Worm (Caenorhabditis elegans): Measurements from ENCODE around the gene fbxb-114.

The fbxb-114 gene

ce11 chrX:16930663-16931097 lies 9.0 kb downstream of the fbxb-114 start (continued):
- TF ChIP-seq F55B11.4 (tag; optimal IDR thresholded peaks at IDR 0.05; ENCODE audit: borderline replicate concordance, insufficient read depth) (no peak), tbx-9 (tag; optimal IDR thresholded peaks at IDR 0.05; ENCODE audit: borderline replicate concordance) (no peak), mel-28 (tag; optimal IDR thresholded peaks at IDR 0.05; ENCODE audit: borderline replicate concordance) (no peak), egl-18 (GFP tag; IDR thresholded peaks at IDR 0.05) (peak; percentile 75; the same call in 1 of the 2 replicates), unc-62 (GFP tag; optimal IDR thresholded peaks at IDR 0.05) (no peak), hsf-1 (GFP tag; IDR thresholded peaks at IDR 0.05) (peak; percentile 76), Y67H2A.10 (GFP tag; conservative IDR thresholded peaks at IDR 0.05) (peak; percentile 78), efl-1 (GFP tag; optimal IDR thresholded peaks at IDR 0.05) (no peak), ztf-3 (GFP tag; optimal IDR thresholded peaks at IDR 0.05) (peak; percentile 9), snpc-4 (GFP tag; optimal IDR thresholded peaks at IDR 0.05) (no peak), snpc-4 (tag; optimal IDR thresholded peaks at IDR 0.05) (peak in 1 of 4 experiments; percentile 68), xnd-1 (tag; optimal IDR thresholded peaks at IDR 0.05) (no peak), egl-44 (GFP tag; IDR thresholded peaks at IDR 0.05) (peak; percentile 52; the same call in 1 of the 2 replicates), chd-7 (tag; optimal IDR thresholded peaks at IDR 0.05) (peak; percentile 95), B0019.2 (GFP tag; conservative IDR thresholded peaks at IDR 0.05) (no peak; the same call in 1 of the 2 replicates), pha-4 (tag; optimal IDR thresholded peaks at IDR 0.05) (peak; percentile 69), F57A8.1 (GFP tag; optimal IDR thresholded peaks at IDR 0.05) (no peak), ceh-58 (GFP tag; IDR thresholded peaks at IDR 0.05) (peak; percentile 93; the same call in 1 of the 2 replicates), hlh-12 (tag; optimal IDR thresholded peaks at IDR 0.05) (no peak), ztf-25 (GFP tag; IDR thresholded peaks at IDR 0.05) (0 out of 2 replicates have a peak, but pooled peaks have one; percentile 54), hrde-1 (tag; optimal IDR thresholded peaks at IDR 0.05; ENCODE audit: borderline replicate concordance) (no peak), lin-26 (GFP tag; IDR thresholded peaks at IDR 0.05) (peak; percentile 74), bed-2 (GFP tag; IDR thresholded peaks at IDR 0.05) (no peak), nfyb-1 (GFP tag; IDR thresholded peaks at IDR 0.05) (peak; percentile 92), dpff-1 (tag; optimal IDR thresholded peaks at IDR 0.05) (peak; percentile 72), snpc-3.4 (tag; optimal IDR thresholded peaks at IDR 0.05) (no peak), let-607 (tag; optimal IDR thresholded peaks at IDR 0.05) (peak; percentile 37 to 40), cebp-2 (GFP tag; IDR thresholded peaks at IDR 0.05) (0 out of 2 replicates have a peak, but pooled peaks have one; percentile 10), dpl-1 (GFP tag; optimal IDR thresholded peaks at IDR 0.05) (no peak), hmg-1.2 (GFP tag; IDR thresholded peaks at IDR 0.05) (peak; percentile 48), madf-8 (GFP tag; conservative IDR thresholded peaks at IDR 0.05) (no peak), ceh-79 (tag; optimal IDR thresholded peaks at IDR 0.05) (no peak), athp-1 (tag; optimal IDR thresholded peaks at IDR 0.05) (peak; percentile 74), aptf-2 (GFP tag; conservative IDR thresholded peaks at IDR 0.05) (peak; percentile 49; the same call in 1 of the 2 replicates), ccch-3 (GFP tag; optimal IDR thresholded peaks at IDR 0.05) (no peak), ZK185.1 (tag; optimal IDR thresholded peaks at IDR 0.05; ENCODE audit: poor library complexity, severe bottlenecking) (peak; percentile 0), gei-17 (GFP tag; optimal IDR thresholded peaks at IDR 0.05) (no peak), sea-2 (GFP tag; IDR thresholded peaks at IDR 0.05) (no peak), attf-3 (GFP tag; conservative IDR thresholded peaks at IDR 0.05) (peak; percentile 55), bed-1 (GFP tag; IDR thresholded peaks at IDR 0.05) (peak; percentile 75; the same call in 1 of the 2 replicates), fkh-3 (tag; optimal IDR thresholded peaks at IDR 0.05) (peak; percentile 78), snpc-1.3 (tag; optimal IDR thresholded peaks at IDR 0.05; ENCODE audit: insufficient read depth) (no peak)

All from whole organism, young adult.